Worm (Caenorhabditis elegans) whole organism, young adult: ENCODE results near the gene ceh-13.

Experiments used
- F57A8.1 ChIP-seq: fragments of 200-800 bp; sonication (Bioruptor generic); optimal IDR thresholded peaks from 2 replicates; lab custom pipeline; 2018; ENCODE audit warnings: mild to moderate bottlenecking, missing genetic modification characterization, moderate library complexity, missing compliant biosample characterization
- ceh-79 ChIP-seq: sonication (generic microtip); optimal IDR thresholded peaks from 2 replicates; lab custom pipeline; 2017; ENCODE audit warnings: mild to moderate bottlenecking, missing genetic modification characterization, missing compliant biosample characterization
- ceh-91 ChIP-seq: fragments of 200-800 bp; sonication (Bioruptor generic); IDR thresholded peaks from 2 replicates; pipeline ENCODE4 v1.3.6; 2022; ENCODE audit warnings: missing genetic modification reagents, missing genetic modification characterization, missing compliant biosample characterization
- chd-7 ChIP-seq: sonication (generic microtip); optimal IDR thresholded peaks from 2 replicates; lab custom pipeline; 2016; ENCODE audit warnings: mild to moderate bottlenecking, missing genetic modification characterization, moderate library complexity, missing compliant biosample characterization
- hlh-26 ChIP-seq: fragments of 200-800 bp; sonication (Bioruptor generic); conservative IDR thresholded peaks from 2 replicates; pipeline ENCODE4 v1.3.6; 2022; ENCODE audit warnings: missing genetic modification reagents, missing genetic modification characterization, missing compliant biosample characterization
- hrde-1 ChIP-seq: sonication (generic microtip); optimal IDR thresholded peaks from 2 replicates; lab custom pipeline; 2016; ENCODE audit warnings: missing genetic modification characterization, mild to moderate bottlenecking, missing compliant biosample characterization, moderate library complexity, missing genotype, missing genetic modification reagents, borderline replicate concordance
- lin-35 ChIP-seq, 3 experiments: fragments of 150-350 bp in 2 of 3; sonication (generic microtip) in 1 of 3; optimal IDR thresholded peaks; 2 replicates each; lab custom pipeline; 2014 to 2018; ENCODE audit warnings: missing biosample characterization in 3 of 3, missing genetic modification characterization in 3 of 3, missing genetic modification reagents in 3 of 3
- nfya-2 ChIP-seq: fragments of 200-800 bp; sonication (Bioruptor generic); IDR thresholded peaks from 2 replicates; pipeline ENCODE4 v1.3.6; 2022; ENCODE audit warnings: missing genetic modification reagents, missing genetic modification characterization, missing compliant biosample characterization
- nhr-90 ChIP-seq: sonication (generic microtip); optimal IDR thresholded peaks from 2 replicates; lab custom pipeline; 2016; ENCODE audit warnings: missing genotype, mild to moderate bottlenecking, missing genetic modification characterization, missing compliant biosample characterization
- rpc-1 ChIP-seq, 2 experiments: fragments of 150-350 bp in 1 of 2; sonication (generic microtip) in 1 of 2; optimal IDR thresholded peaks; 2 replicates each; lab custom pipeline; 2014 to 2018; ENCODE audit warnings: missing biosample characterization in 1 of 2, missing genetic modification characterization in 1 of 2, missing genetic modification reagents in 1 of 2, missing genotype in 1 of 2
- sea-2 ChIP-seq: fragments of 200-800 bp; sonication (Bioruptor generic); IDR thresholded peaks from 2 replicates; pipeline ENCODE4 v1.3.6; 2022; ENCODE audit warnings: missing genetic modification characterization, missing compliant biosample characterization
- ztf-6 ChIP-seq: fragments of 200-800 bp; sonication (Bioruptor generic); IDR thresholded peaks from 2 replicates; pipeline ENCODE4 v1.3.6; 2022; ENCODE audit warnings: missing genetic modification reagents, missing genetic modification characterization, missing compliant biosample characterization

DNA sequence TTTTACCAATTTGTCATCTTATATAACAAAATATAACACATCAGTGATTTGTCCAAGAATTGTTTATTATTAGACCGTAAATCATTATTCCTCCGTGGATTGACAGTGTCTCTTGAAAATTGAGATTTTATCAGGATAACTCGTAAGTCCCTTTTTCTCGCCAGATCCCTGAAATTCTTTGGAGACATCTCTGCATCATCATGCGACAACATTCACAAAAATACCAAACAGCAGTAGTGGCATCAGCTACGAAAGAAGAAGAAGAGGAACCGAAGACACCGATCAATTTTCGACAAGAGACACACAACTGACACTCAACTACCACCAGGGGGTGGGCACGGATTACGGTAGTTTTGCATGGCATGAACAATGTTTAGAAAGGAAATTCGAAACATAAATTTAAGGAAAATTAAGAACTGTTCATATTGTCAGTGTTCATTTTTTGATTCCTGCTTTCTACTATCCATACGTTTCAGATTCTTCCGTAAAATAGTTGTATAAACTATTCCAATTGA, 30.6 kb upstream of the ceh-13 start:
- TF ChIP-seq chd-7 (tag; lab: Kevin White, UChicago) = no peak
- TF ChIP-seq ceh-91 (GFP tag; lab: Robert Waterston, UW) = no peak
- no peak for TF ChIP-seq hlh-26 (GFP tag; lab: Robert Waterston, UW)
- no peak for TF ChIP-seq sea-2 (GFP tag; lab: Robert Waterston, UW)
- TF ChIP-seq nhr-90 (tag; lab: Kevin White, UChicago) = no peak
- no peak for TF ChIP-seq rpc-1 (optimal IDR thresholded peaks at IDR 0.05; lab: Kevin White, UChicago)
- no peak for TF ChIP-seq rpc-1 (tag; optimal IDR thresholded peaks at IDR 0.05; lab: Kevin White, UChicago)
- TF ChIP-seq ceh-79 = no peak
- no peak for TF ChIP-seq nfya-2 (GFP tag; lab: Robert Waterston, UW)
- TF ChIP-seq F57A8.1 (GFP tag; lab: Kevin White, UChicago) = no peak
- TF ChIP-seq ztf-6 (GFP tag; lab: Robert Waterston, UW) = no peak
- no peak for TF ChIP-seq lin-35 (GFP tag; optimal IDR thresholded peaks at IDR 0.05; lab: Kevin White, UChicago)
- no peak for TF ChIP-seq hrde-1 (tag; lab: Kevin White, UChicago)
